Worm (Caenorhabditis elegans): ENCODE measurements around the gene C09E7.7.

Gene C09E7.7

ce11 chrIII:6519949-6520348 is 31.1 kb downstream of the C09E7.7 start, which contains the start of gene C09E7.10:
C09E7.10 (minus strand) TSS chrIII:6520049.
- no peak for TF ChIP-seq B0310.2 (tag; optimal IDR thresholded peaks at IDR 0.05)

- TF ChIP-seq pes-1 (GFP tag; IDR thresholded peaks at IDR 0.05) (no peak), B0310.2 (tag; optimal IDR thresholded peaks at IDR 0.05) (no peak), hmg-4 (GFP tag; optimal IDR thresholded peaks at IDR 0.05) (no peak), sea-1 (GFP tag; conservative IDR thresholded peaks at IDR 0.05) (no peak), ets-7 (tag; optimal IDR thresholded peaks at IDR 0.05) (no peak), tbx-37 (GFP tag; conservative IDR thresholded peaks at IDR 0.05) (no peak), tra-4 (tag; optimal IDR thresholded peaks at IDR 0.05) (no peak), ama-1 (optimal IDR thresholded peaks at IDR 0.05) (no peak), ceh-13 (GFP tag; optimal IDR thresholded peaks at IDR 0.05) (no peak)
Observed at ce11 chrIII:6514673-6515072, 36.4 kb downstream of the C09E7.7 start, which contains the start of gene acr-5. acr-5 (minus strand) TSS chrIII:6514773.

ce11 chrIII:6509301-6509700 is 41.7 kb downstream of the C09E7.7 start:
- TF ChIP-seq hnd-1 (tag; optimal IDR thresholded peaks at IDR 0.05) (no peak), B0310.2 (tag; optimal IDR thresholded peaks at IDR 0.05) (no peak), tbx-37 (GFP tag; conservative IDR thresholded peaks at IDR 0.05) (no peak), ama-1 (optimal IDR thresholded peaks at IDR 0.05) (no peak), ceh-13 (GFP tag; optimal IDR thresholded peaks at IDR 0.05) (no peak), hmbx-1 (tag; optimal IDR thresholded peaks at IDR 0.05) (no peak), tra-4 (tag; optimal IDR thresholded peaks at IDR 0.05) (no peak), hmg-4 (GFP tag; optimal IDR thresholded peaks at IDR 0.05) (no peak), tbx-11 (GFP tag; IDR thresholded peaks at IDR 0.05) (no peak), ceh-36 (tag; optimal IDR thresholded peaks at IDR 0.05) (no peak), ets-7 (tag; optimal IDR thresholded peaks at IDR 0.05) (no peak), aly-1 (tag; optimal IDR thresholded peaks at IDR 0.05) (no peak)

- TF ChIP-seq hmg-4 (GFP tag; optimal IDR thresholded peaks at IDR 0.05): no peak
- TF ChIP-seq tbx-37 (GFP tag; conservative IDR thresholded peaks at IDR 0.05): no peak
- TF ChIP-seq ceh-36 (tag; optimal IDR thresholded peaks at IDR 0.05): no peak
- TF ChIP-seq scrt-1 (GFP tag; IDR thresholded peaks at IDR 0.05): no peak
- TF ChIP-seq flt-1 (GFP tag; IDR thresholded peaks at IDR 0.05): no peak
- no peak for TF ChIP-seq ceh-13 (GFP tag; optimal IDR thresholded peaks at IDR 0.05)
- TF ChIP-seq sea-1 (GFP tag; conservative IDR thresholded peaks at IDR 0.05): no peak
- TF ChIP-seq hmbx-1 (tag; optimal IDR thresholded peaks at IDR 0.05): no peak
- no peak for TF ChIP-seq aly-1 (tag; optimal IDR thresholded peaks at IDR 0.05)
- TF ChIP-seq ama-1 (optimal IDR thresholded peaks at IDR 0.05): no peak
- no peak for TF ChIP-seq pes-1 (GFP tag; IDR thresholded peaks at IDR 0.05)
- no peak for TF ChIP-seq B0310.2 (tag; optimal IDR thresholded peaks at IDR 0.05)
Observed at ce11 chrIII:6508327-6508726, 42.7 kb downstream of the C09E7.7 start.

ce11 chrIII:6507832-6508231 is 43.2 kb downstream of the C09E7.7 start, which contains the start of gene F23F12.12:
F23F12.12 (plus strand) TSS chrIII:6508132.
- no peak for TF ChIP-seq aly-1 (tag; optimal IDR thresholded peaks at IDR 0.05)
- TF ChIP-seq B0310.2 (tag; optimal IDR thresholded peaks at IDR 0.05): no peak
- no peak for TF ChIP-seq ceh-13 (GFP tag; optimal IDR thresholded peaks at IDR 0.05)
- no peak for TF ChIP-seq scrt-1 (GFP tag; IDR thresholded peaks at IDR 0.05)
- TF ChIP-seq ceh-36 (tag; optimal IDR thresholded peaks at IDR 0.05): no peak
- no peak for TF ChIP-seq tbx-11 (GFP tag; IDR thresholded peaks at IDR 0.05)
- no peak for TF ChIP-seq ets-7 (tag; optimal IDR thresholded peaks at IDR 0.05)
- TF ChIP-seq tbx-37 (GFP tag; conservative IDR thresholded peaks at IDR 0.05): no peak
- TF ChIP-seq ama-1 (optimal IDR thresholded peaks at IDR 0.05): no peak
- TF ChIP-seq sea-1 (GFP tag; conservative IDR thresholded peaks at IDR 0.05): no peak
- TF ChIP-seq F13C5.2 (tag; optimal IDR thresholded peaks at IDR 0.05): no peak
- no peak for TF ChIP-seq flt-1 (GFP tag; IDR thresholded peaks at IDR 0.05)

- no peak for TF ChIP-seq sea-1 (GFP tag; conservative IDR thresholded peaks at IDR 0.05)
- no peak for TF ChIP-seq pes-1 (GFP tag; IDR thresholded peaks at IDR 0.05)
- TF ChIP-seq tra-4 (tag; optimal IDR thresholded peaks at IDR 0.05): no peak
- TF ChIP-seq ceh-13 (GFP tag; optimal IDR thresholded peaks at IDR 0.05): no peak
- TF ChIP-seq F13C5.2 (tag; optimal IDR thresholded peaks at IDR 0.05): no peak
- TF ChIP-seq hmbx-1 (tag; optimal IDR thresholded peaks at IDR 0.05): no peak
- no peak for TF ChIP-seq tbx-37 (GFP tag; conservative IDR thresholded peaks at IDR 0.05)
Observed at ce11 chrIII:6500032-6500564, 50.9 kb downstream of the C09E7.7 start, which contains the start of gene F23F12.3. F23F12.3 (plus strand) TSS chrIII:6500514.

- TF ChIP-seq aly-1 (tag; optimal IDR thresholded peaks at IDR 0.05) (no peak), ets-7 (tag; optimal IDR thresholded peaks at IDR 0.05) (no peak), hnd-1 (tag; optimal IDR thresholded peaks at IDR 0.05) (no peak), hmg-4 (GFP tag; optimal IDR thresholded peaks at IDR 0.05) (no peak)
Observed at ce11 chrIII:6499102-6499501, 51.9 kb downstream of the C09E7.7 start.

ce11 chrIII:6498176-6498575 is 52.9 kb downstream of the C09E7.7 start, which contains the start of gene sdz-15:
sdz-15 (plus strand) TSS chrIII:6498476.
- no peak for TF ChIP-seq ceh-13 (GFP tag; optimal IDR thresholded peaks at IDR 0.05)
- no peak for TF ChIP-seq ama-1 (optimal IDR thresholded peaks at IDR 0.05)
- TF ChIP-seq hmbx-1 (tag; optimal IDR thresholded peaks at IDR 0.05): no peak
- no peak for TF ChIP-seq tra-4 (tag; optimal IDR thresholded peaks at IDR 0.05)

Data from whole organism, early embryonic.